Fruit fly (Drosophila melanogaster) whole organism, embryonic: Measurements from ENCODE around the gene CG11858.

ENCODE experiments used
- Adf1 ChIP-seq: fragments of 200-800 bp; sonication (Bioruptor generic); IDR thresholded peaks from 2 replicates; pipeline ENCODE4 v1.3.6; 2022; ENCODE audit warnings: missing biosample characterization, missing genetic modification characterization
- Antp ChIP-seq: fragments of 200-800 bp; sonication (Bioruptor generic); optimal IDR thresholded peaks from 3 replicates; lab custom pipeline; 2016; ENCODE audit warnings: missing biosample characterization, missing genetic modification characterization
- CG10267 ChIP-seq: fragments of 200-800 bp; sonication (Bioruptor generic); optimal IDR thresholded peaks from 2 replicates; lab custom pipeline; 2018; ENCODE audit warnings: missing biosample characterization, mild to moderate bottlenecking, missing genetic modification characterization, moderate library complexity
- CG10979 ChIP-seq: fragments of 200-800 bp; sonication (Bioruptor generic); optimal IDR thresholded peaks from 2 replicates; lab custom pipeline; 2018; ENCODE audit warnings: missing biosample characterization, mild to moderate bottlenecking, missing genetic modification characterization, moderate library complexity
- CG12299 ChIP-seq: fragments of 200-800 bp; sonication (Bioruptor generic); optimal IDR thresholded peaks from 2 replicates; lab custom pipeline; 2018; ENCODE audit warnings: missing biosample characterization, mild to moderate bottlenecking, missing genetic modification characterization
- CG12769 ChIP-seq: fragments of 200-800 bp; sonication (Bioruptor generic); optimal IDR thresholded peaks from 2 replicates; lab custom pipeline; 2019; ENCODE audit warnings: missing biosample characterization, mild to moderate bottlenecking, missing genetic modification characterization, moderate library complexity
- CG14050 ChIP-seq: fragments of 200-800 bp; sonication (Bioruptor generic); IDR thresholded peaks from 3 replicates; pipeline ENCODE4 v1.3.6; 2022; ENCODE audit warnings: missing biosample characterization, missing genetic modification characterization
- CG17568 ChIP-seq: fragments of 200-800 bp; sonication (Bioruptor generic); optimal IDR thresholded peaks from 2 replicates; lab custom pipeline; 2018; ENCODE audit warnings: missing biosample characterization, mild to moderate bottlenecking, missing genetic modification characterization, moderate library complexity
- CG17802 ChIP-seq: fragments of 200-800 bp; sonication (Bioruptor generic); optimal IDR thresholded peaks from 2 replicates; lab custom pipeline; 2018; ENCODE audit warnings: missing biosample characterization, mild to moderate bottlenecking, missing genetic modification characterization, moderate library complexity
- CG17912 ChIP-seq: fragments of 200-800 bp; sonication (Bioruptor generic); optimal IDR thresholded peaks from 2 replicates; lab custom pipeline; 2018; ENCODE audit warnings: missing biosample characterization, mild to moderate bottlenecking, missing genetic modification characterization
- CG18011 ChIP-seq: fragments of 200-800 bp; sonication (Bioruptor generic); optimal IDR thresholded peaks from 2 replicates; lab custom pipeline; 2017; ENCODE audit warnings: missing biosample characterization, missing genetic modification characterization, mild to moderate bottlenecking, moderate library complexity, missing genotype
- CG2889 ChIP-seq: fragments of 200-800 bp; sonication (Bioruptor generic); IDR thresholded peaks from 3 replicates; pipeline ENCODE4 v1.3.6; 2022; ENCODE audit warnings: missing biosample characterization, missing genetic modification characterization
- CG31388 ChIP-seq: fragments of 200-800 bp; sonication (Bioruptor generic); optimal IDR thresholded peaks from 2 replicates; lab custom pipeline; 2016; ENCODE audit warnings: missing biosample characterization, missing genetic modification characterization
- CG4854 ChIP-seq: fragments of 200-800 bp; sonication (Bioruptor generic); optimal IDR thresholded peaks from 2 replicates; lab custom pipeline; 2016; ENCODE audit warnings: missing biosample characterization, missing genetic modification characterization, inconsistent platforms
- CG5953 ChIP-seq: fragments of 200-800 bp; sonication (Bioruptor generic); IDR thresholded peaks from 2 replicates; pipeline ENCODE4 v1.3.6; 2022; ENCODE audit warnings: missing biosample characterization, missing genetic modification characterization
- CG8089 ChIP-seq: fragments of 200-800 bp; sonication (Bioruptor generic); optimal IDR thresholded peaks from 3 replicates; lab custom pipeline; 2016; ENCODE audit warnings: missing biosample characterization, missing genetic modification characterization
- CG8478 ChIP-seq: fragments of >200 bp; optimal IDR thresholded peaks from 2 replicates; lab custom pipeline; 2018
- CG9932 ChIP-seq: fragments of 200-800 bp; sonication (Bioruptor generic); IDR thresholded peaks from 2 replicates; pipeline ENCODE4 v1.3.6; 2022; ENCODE audit warnings: missing biosample characterization, missing genetic modification characterization
- Chrac-16 ChIP-seq: fragments of 200-800 bp; sonication (Bioruptor generic); optimal IDR thresholded peaks from 3 replicates; lab custom pipeline; 2016; ENCODE audit warnings: missing biosample characterization, missing genetic modification characterization
- CrebB ChIP-seq: fragments of 200-800 bp; sonication (Bioruptor generic); optimal IDR thresholded peaks from 3 replicates; lab custom pipeline; 2018; ENCODE audit warnings: missing biosample characterization, mild to moderate bottlenecking, missing genetic modification characterization
- Dad ChIP-seq: fragments of 200-800 bp; sonication (Bioruptor generic); optimal IDR thresholded peaks from 3 replicates; lab custom pipeline; 2016; ENCODE audit warnings: missing biosample characterization, missing genetic modification characterization
- Dfd ChIP-seq, 2 experiments: fragments of >200 bp; optimal IDR thresholded peaks; 2 replicates each; lab custom pipeline; 2017; ENCODE audit warnings: missing biosample characterization in 2 of 2, missing genetic modification characterization in 2 of 2
- Doc3 ChIP-seq: fragments of 200-800 bp; sonication (Bioruptor generic); IDR thresholded peaks from 3 replicates; pipeline ENCODE4 v1.3.6; 2022; ENCODE audit warnings: missing biosample characterization, missing genetic modification characterization; ENCODE audit not compliant: partially characterized antibody
- Dp ChIP-seq: fragments of 200-800 bp; sonication (Bioruptor generic); optimal IDR thresholded peaks from 2 replicates; lab custom pipeline; 2018; ENCODE audit warnings: missing biosample characterization, mild to moderate bottlenecking, missing genetic modification characterization, moderate library complexity
- Myb ChIP-seq: fragments of 200-800 bp; sonication (Bioruptor generic); optimal IDR thresholded peaks from 2 replicates; lab custom pipeline; 2016; ENCODE audit warnings: missing biosample characterization, missing genetic modification characterization
- NfI ChIP-seq: fragments of 200-800 bp; sonication (Bioruptor generic); optimal IDR thresholded peaks from 3 replicates; lab custom pipeline; 2018; ENCODE audit warnings: missing biosample characterization, mild to moderate bottlenecking, missing genetic modification characterization, moderate library complexity
- Oaz ChIP-seq: fragments of 200-800 bp; sonication (Bioruptor generic); IDR thresholded peaks from 2 replicates; pipeline ENCODE4 v1.3.6; 2022; ENCODE audit warnings: missing biosample characterization, missing genetic modification characterization
- Optix ChIP-seq: fragments of 200-800 bp; sonication (Bioruptor generic); IDR thresholded peaks from 3 replicates; pipeline ENCODE4 v1.3.6; 2022; ENCODE audit warnings: missing biosample characterization, missing genetic modification characterization
- Ptx1 ChIP-seq: fragments of 200-800 bp; sonication (Bioruptor generic); IDR thresholded peaks from 2 replicates; pipeline ENCODE4 v1.3.6; 2022; ENCODE audit warnings: missing biosample characterization, missing genetic modification characterization
- Ravus ChIP-seq: fragments of 200-800 bp; sonication (Bioruptor generic); IDR thresholded peaks from 2 replicates; pipeline ENCODE4 v1.3.6; 2022; ENCODE audit warnings: missing biosample characterization, missing genetic modification characterization
- Rfx ChIP-seq: fragments of 200-800 bp; sonication (Bioruptor generic); IDR thresholded peaks from 2 replicates; pipeline ENCODE4 v1.3.6; 2022; ENCODE audit warnings: missing biosample characterization, missing genetic modification characterization
- ab ChIP-seq: fragments of 200-800 bp; sonication (Bioruptor generic); optimal IDR thresholded peaks from 2 replicates; lab custom pipeline; 2016; ENCODE audit warnings: missing biosample characterization, missing genetic modification characterization
- ap ChIP-seq: fragments of 200-800 bp; sonication (Bioruptor generic); IDR thresholded peaks from 2 replicates; pipeline ENCODE4 v1.3.6; 2022; ENCODE audit warnings: missing biosample characterization, missing genetic modification characterization
- ash1 ChIP-seq: fragments of 200-800 bp; sonication (Bioruptor generic); optimal IDR thresholded peaks from 2 replicates; lab custom pipeline; 2018; ENCODE audit warnings: missing biosample characterization, mild to moderate bottlenecking, missing genetic modification characterization
- bsh ChIP-seq, 2 experiments: fragments of 200-800 bp; sonication (Bioruptor generic); optimal IDR thresholded peaks; 2 replicates each; lab custom pipeline; 2017 to 2018; ENCODE audit warnings: mild to moderate bottlenecking in 2 of 2, missing biosample characterization in 2 of 2, missing genetic modification characterization in 2 of 2, moderate library complexity in 1 of 2
- cad ChIP-seq: fragments of >200 bp; optimal IDR thresholded peaks from 2 replicates; lab custom pipeline; 2017; ENCODE audit warnings: missing biosample characterization, missing genetic modification characterization
- corto ChIP-seq: fragments of 200-800 bp; sonication (Bioruptor generic); optimal IDR thresholded peaks from 2 replicates; lab custom pipeline; 2016; ENCODE audit warnings: missing biosample characterization, mild to moderate bottlenecking, missing genetic modification characterization, moderate library complexity
- cwo ChIP-seq: fragments of 200-800 bp; sonication (Bioruptor generic); optimal IDR thresholded peaks from 3 replicates; lab custom pipeline; 2017; ENCODE audit warnings: missing biosample characterization, missing genetic modification characterization, mild to moderate bottlenecking, moderate library complexity, missing genetic modification reagents
- dmrt11E ChIP-seq: fragments of 200-800 bp; sonication (Bioruptor generic); optimal IDR thresholded peaks from 3 replicates; lab custom pipeline; 2018; ENCODE audit warnings: missing biosample characterization, mild to moderate bottlenecking, missing genetic modification characterization, moderate library complexity
- grn ChIP-seq: fragments of 200-800 bp; sonication (Bioruptor generic); optimal IDR thresholded peaks from 3 replicates; lab custom pipeline; 2017; ENCODE audit warnings: missing biosample characterization, missing genetic modification characterization
- jumu ChIP-seq: fragments of 200-800 bp; sonication (Bioruptor generic); optimal IDR thresholded peaks from 3 replicates; lab custom pipeline; 2016; ENCODE audit warnings: missing biosample characterization, missing genetic modification characterization
- mld ChIP-seq: fragments of 200-800 bp; sonication (Bioruptor generic); IDR thresholded peaks from 3 replicates; pipeline ENCODE4 v1.3.6; 2022; ENCODE audit warnings: missing biosample characterization, missing genetic modification characterization; ENCODE audit not compliant: partially characterized antibody
- otp ChIP-seq: fragments of 200-800 bp; sonication (Bioruptor generic); IDR thresholded peaks from 3 replicates; pipeline ENCODE4, ENCODE4 v1.3.6; 2022; ENCODE audit warnings: missing biosample characterization, missing genetic modification characterization
- peb ChIP-seq: fragments of 200-800 bp; sonication (Bioruptor generic); IDR thresholded peaks from 2 replicates; pipeline ENCODE4 v1.3.6; 2022; ENCODE audit warnings: missing biosample characterization, missing genetic modification characterization
- pfk ChIP-seq: fragments of 200-800 bp; sonication (Bioruptor generic); optimal IDR thresholded peaks from 2 replicates; lab custom pipeline; 2018; ENCODE audit warnings: missing biosample characterization, mild to moderate bottlenecking, missing genetic modification characterization, moderate library complexity
- pita ChIP-seq: fragments of 200-800 bp; sonication (Bioruptor generic); optimal IDR thresholded peaks from 2 replicates; lab custom pipeline; 2017; ENCODE audit warnings: missing biosample characterization, mild to moderate bottlenecking, missing genetic modification characterization
- sc ChIP-seq, 3 experiments: fragments of >200 bp in 2 of 3; fragments of 200-800 bp in 1 of 3; sonication (Bioruptor generic) in 1 of 3; optimal IDR thresholded peaks; 2 replicates in 2 of 3; 3 replicates in 1 of 3; lab custom pipeline; 2017; ENCODE audit warnings: mild to moderate bottlenecking in 1 of 3, missing biosample characterization in 1 of 3, missing genetic modification characterization in 1 of 3, missing genetic modification reagents in 1 of 3
- sens ChIP-seq: fragments of 200-800 bp; sonication (Bioruptor generic); peaks from one replicate; lab custom pipeline; 2016; ENCODE audit warnings: missing biosample characterization, missing genetic modification characterization
- slp2 ChIP-seq: fragments of 200-800 bp; sonication (Bioruptor generic); optimal IDR thresholded peaks from 2 replicates; lab custom pipeline; 2016; ENCODE audit warnings: missing biosample characterization, missing genetic modification characterization
- sug ChIP-seq: fragments of 200-800 bp; optimal IDR thresholded peaks from 2 replicates; lab custom pipeline; 2019; ENCODE audit warnings: missing biosample characterization, mild to moderate bottlenecking, missing genetic modification characterization, moderate library complexity
- toy ChIP-seq: fragments of 200-800 bp; sonication (Bioruptor generic); IDR thresholded peaks from 2 replicates; pipeline ENCODE4 v1.3.6; 2022; ENCODE audit warnings: missing biosample characterization, missing genetic modification characterization
- tup ChIP-seq: fragments of 200-800 bp; sonication (Bioruptor generic); optimal IDR thresholded peaks from 2 replicates; lab custom pipeline; 2016; ENCODE audit warnings: missing biosample characterization, mild to moderate bottlenecking, missing genetic modification characterization, moderate library complexity

CG11858 gene

dm6 chr3R:25281165-25281564, 18.6 kb downstream of the CG11858 start, which contains the start of gene CG11892 (continued):
- peak; percentile 18 for TF ChIP-seq CG12299
- no peak for TF ChIP-seq Oaz (GFP tag; lab: Robert Waterston, UW)
- no peak for TF ChIP-seq Dad (GFP tag; lab: Kevin White, UChicago)
- peak; percentile 87 for TF ChIP-seq CG12769
- no peak for TF ChIP-seq pfk
- peak; percentile 54 for TF ChIP-seq cwo (GFP tag; lab: Kevin White, UChicago)
- TF ChIP-seq tup (GFP tag; lab: Kevin White, UChicago): no peak
- TF ChIP-seq bsh (GFP tag; optimal IDR thresholded peaks at IDR 0.05; lab: Kevin White, UChicago): no peak
- no peak for TF ChIP-seq mld
- TF ChIP-seq CG9932 (GFP tag; lab: Robert Waterston, UW): no peak
- no peak for TF ChIP-seq Ravus (GFP tag; lab: Robert Waterston, UW)
- no peak for TF ChIP-seq CG31388 (GFP tag; lab: Kevin White, UChicago)
- TF ChIP-seq corto (GFP tag; lab: Kevin White, UChicago): no peak
- no peak for TF ChIP-seq cad
- no peak for TF ChIP-seq ab
- no peak for TF ChIP-seq sc (optimal IDR thresholded peaks at IDR 0.05; lab: Kevin White, UChicago)
- no peak for TF ChIP-seq sc (GFP tag; optimal IDR thresholded peaks at IDR 0.05; lab: Kevin White, UChicago)
- no peak for TF ChIP-seq CG18011 (GFP tag; lab: Kevin White, UChicago)
- no peak for TF ChIP-seq Optix
- peak; percentile 45; the same call in 1 of the 3 replicates for TF ChIP-seq otp (GFP tag; lab: Robert Waterston, UW)
- no peak for TF ChIP-seq Ptx1
- TF ChIP-seq CG17912 (GFP tag; lab: Kevin White, UChicago): peak; percentile 73
- peak; percentile 66 for TF ChIP-seq CrebB
- no peak for TF ChIP-seq CG10979 (tag; lab: Kevin White, UChicago)
- no peak for TF ChIP-seq peb
- TF ChIP-seq Chrac-16 (GFP tag; lab: Kevin White, UChicago): no peak
- no peak for TF ChIP-seq Myb (GFP tag; lab: Kevin White, UChicago)
- no peak for TF ChIP-seq pita (GFP tag; lab: Kevin White, UChicago)
- TF ChIP-seq CG17802 (tag; lab: Kevin White, UChicago): no peak
- no peak for TF ChIP-seq sens (GFP tag; lab: Kevin White, UChicago)
- no peak for TF ChIP-seq Adf1 (GFP tag; lab: Robert Waterston, UW)
- peak; percentile 41 for TF ChIP-seq NfI (GFP tag; lab: Kevin White, UChicago)
- no peak for TF ChIP-seq Antp
- no peak for TF ChIP-seq CG5953
- no peak for TF ChIP-seq jumu
- TF ChIP-seq CG14050: 0 out of 3 replicates have a peak, but pooled peaks have one; percentile 13
- no peak for TF ChIP-seq toy (GFP tag; lab: Robert Waterston, UW)
- no peak for TF ChIP-seq CG4854 (GFP tag; lab: Kevin White, UChicago)
- TF ChIP-seq grn (GFP tag; lab: Kevin White, UChicago): no peak
- TF ChIP-seq Dp: no peak
- TF ChIP-seq CG8478 (lab: Kevin White, UChicago): no peak
- no peak for TF ChIP-seq ap (GFP tag; lab: Robert Waterston, UW)
- no peak for TF ChIP-seq CG10267 (tag; lab: Kevin White, UChicago)
- peak; percentile 49 for TF ChIP-seq CG17568 (GFP tag; lab: Kevin White, UChicago)
- no peak for TF ChIP-seq Doc3
- peak; percentile 45 for TF ChIP-seq ash1
- TF ChIP-seq Rfx (GFP tag; lab: Robert Waterston, UW): 0 out of 2 replicates have a peak, but pooled peaks have one; percentile 15
- no peak for TF ChIP-seq slp2 (GFP tag; lab: Kevin White, UChicago)
- no peak for TF ChIP-seq Dfd (GFP tag; optimal IDR thresholded peaks at IDR 0.05; lab: Kevin White, UChicago)
- TF ChIP-seq CG2889 (GFP tag; lab: Robert Waterston, UW): no peak
- no peak for TF ChIP-seq CG8089 (GFP tag; lab: Kevin White, UChicago)
- TF ChIP-seq sug (tag; lab: Kevin White, UChicago): peak; percentile 48
- no peak for TF ChIP-seq dmrt11E (tag; lab: Kevin White, UChicago)
